Worm (Caenorhabditis elegans): ENCODE results near the gene chhy-1.

Gene chhy-1

ce11 chrII:8602337-8602944, 15.0 kb downstream of the chhy-1 start, which contains the start of the genes cpf-1 and rpl-26:
cpf-1 (minus strand) TSS chrII:8602440.
rpl-26 (plus strand) TSS chrII:8602785.
- TF ChIP-seq flt-1 (GFP tag; IDR thresholded peaks at IDR 0.05) (no peak), klf-2 (GFP tag; conservative IDR thresholded peaks at IDR 0.05) (no peak)

DNA sequence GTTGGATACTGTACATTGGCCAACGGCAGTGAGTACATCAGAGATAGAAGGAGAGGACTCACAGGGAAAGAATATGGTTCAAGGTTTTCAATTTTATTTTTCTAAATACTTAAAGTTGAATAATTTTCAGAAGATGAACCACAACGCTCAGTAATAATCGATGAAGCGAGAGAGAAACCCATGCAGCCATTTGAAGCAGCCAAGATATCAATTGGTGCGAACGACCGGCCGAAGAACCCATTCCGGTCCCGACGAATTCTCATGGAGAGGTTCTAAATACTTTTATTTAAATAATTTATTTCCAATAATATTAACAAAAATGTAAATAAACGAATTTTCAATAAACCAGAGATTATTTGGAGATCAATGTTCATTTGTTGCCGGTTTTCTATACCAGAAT, 17.3 kb downstream of the chhy-1 start, which contains the start of gene pigg-1:
TSS of gene pigg-1 (minus strand) at position 101 of the 400 bp plus-strand sequence.
- TF ChIP-seq tab-1 (GFP tag; IDR thresholded peaks at IDR 0.05) (no peak), cog-1 (tag; optimal IDR thresholded peaks at IDR 0.05) (no peak), flt-1 (GFP tag; IDR thresholded peaks at IDR 0.05) (no peak)

DNA sequence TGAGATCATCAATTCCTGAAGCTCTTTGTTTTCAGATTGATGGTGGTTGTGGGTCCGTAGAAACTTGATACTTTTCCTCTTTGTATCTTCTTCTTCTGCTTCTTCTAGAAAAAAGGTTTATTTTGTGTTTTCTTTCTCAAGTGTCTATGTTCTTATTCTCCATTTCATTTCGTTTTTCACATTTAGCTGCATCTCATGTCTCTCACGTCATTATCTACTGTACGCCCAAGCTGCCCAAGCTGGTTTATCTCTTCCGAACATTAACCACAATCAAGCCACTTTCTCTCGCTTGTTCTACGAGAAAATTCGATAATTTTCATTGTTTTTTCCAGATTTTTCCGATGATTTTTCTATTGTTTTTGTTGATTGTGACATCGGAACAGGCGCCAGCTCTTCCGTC, 18.2 kb downstream of the chhy-1 start, which contains the start of gene F28C6.5:
TSS of gene F28C6.5 (plus strand) at position 301 of the 400 bp plus-strand sequence.
- TF ChIP-seq med-1 (GFP tag; optimal IDR thresholded peaks at IDR 0.05; ENCODE audit: insufficient read depth), result no peak
- TF ChIP-seq flt-1 (GFP tag; IDR thresholded peaks at IDR 0.05), result no peak

DNA sequence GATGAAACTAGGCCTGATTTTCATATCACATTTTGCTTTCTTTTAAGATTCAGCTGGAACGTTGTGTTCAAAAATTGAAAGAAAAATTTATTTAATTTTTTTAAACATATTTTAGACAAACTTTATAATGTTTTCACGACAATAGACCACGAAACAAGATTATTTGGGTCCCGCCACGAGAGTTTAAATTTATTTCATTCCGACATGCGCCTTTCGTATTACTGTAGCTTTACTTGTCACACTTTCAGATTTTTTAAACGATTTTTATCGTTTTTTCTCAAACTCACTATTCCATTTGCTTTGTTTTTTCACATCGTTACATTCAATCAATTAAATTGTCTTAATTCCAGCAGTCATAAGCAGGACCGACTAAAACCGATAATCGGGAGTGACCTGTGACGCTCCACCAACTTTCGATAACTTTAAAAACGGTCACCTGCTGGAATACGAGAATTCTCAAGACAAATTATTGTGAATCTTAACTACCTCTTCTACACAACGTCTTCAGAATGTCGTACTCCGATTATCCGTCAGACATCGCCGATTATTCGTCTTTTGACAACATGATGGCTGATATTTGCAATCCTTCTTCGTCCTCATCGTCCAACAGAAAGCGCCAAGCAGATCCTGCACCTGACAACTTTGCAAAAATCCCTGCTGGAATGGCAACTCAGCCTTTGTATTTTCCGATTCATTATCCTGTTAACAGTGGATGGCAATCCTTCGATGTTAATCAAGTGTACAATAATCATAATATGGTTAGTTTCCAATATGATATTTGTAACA, 23.4 kb downstream of the chhy-1 start, which contains the start of gene aptf-3:
TSS of gene aptf-3 (plus strand) at position 351 of the 786 bp plus-strand sequence.
- TF ChIP-seq ztf-23 (GFP tag; IDR thresholded peaks at IDR 0.05), result no peak
- no peak for TF ChIP-seq tab-1 (GFP tag; IDR thresholded peaks at IDR 0.05)
- no peak for TF ChIP-seq ref-1 (GFP tag; conservative IDR thresholded peaks at IDR 0.05)
- no peak for TF ChIP-seq flt-1 (GFP tag; IDR thresholded peaks at IDR 0.05)
- no peak for TF ChIP-seq T22C8.4 (GFP tag; IDR thresholded peaks at IDR 0.05)
- TF ChIP-seq klf-2 (GFP tag; conservative IDR thresholded peaks at IDR 0.05), result no peak
- TF ChIP-seq cog-1 (tag; optimal IDR thresholded peaks at IDR 0.05), result no peak
- TF ChIP-seq med-1 (GFP tag; optimal IDR thresholded peaks at IDR 0.05; ENCODE audit: insufficient read depth), result no peak
- no peak for TF ChIP-seq ztf-29 (GFP tag; IDR thresholded peaks at IDR 0.05)

- TF ChIP-seq med-1 (GFP tag; optimal IDR thresholded peaks at IDR 0.05; ENCODE audit: insufficient read depth), result no peak
- no peak for TF ChIP-seq tab-1 (GFP tag; IDR thresholded peaks at IDR 0.05)
- TF ChIP-seq ztf-23 (GFP tag; IDR thresholded peaks at IDR 0.05), result no peak
- no peak for TF ChIP-seq T22C8.4 (GFP tag; IDR thresholded peaks at IDR 0.05)
- no peak for TF ChIP-seq klf-2 (GFP tag; conservative IDR thresholded peaks at IDR 0.05)
- no peak for TF ChIP-seq ref-1 (GFP tag; conservative IDR thresholded peaks at IDR 0.05)
- no peak for TF ChIP-seq cog-1 (tag; optimal IDR thresholded peaks at IDR 0.05)
- TF ChIP-seq ztf-29 (GFP tag; IDR thresholded peaks at IDR 0.05), result no peak
- no peak for TF ChIP-seq flt-1 (GFP tag; IDR thresholded peaks at IDR 0.05)
Observed at ce11 chrII:8590684-8591083, 26.7 kb downstream of the chhy-1 start, which contains the start of gene aptf-4. aptf-4 (plus strand) TSS chrII:8590984.

ce11 chrII:8589227-8589626, 28.2 kb downstream of the chhy-1 start:
- TF ChIP-seq ztf-29 (GFP tag; IDR thresholded peaks at IDR 0.05) (no peak), ref-1 (GFP tag; conservative IDR thresholded peaks at IDR 0.05) (no peak), ztf-23 (GFP tag; IDR thresholded peaks at IDR 0.05) (no peak), cog-1 (tag; optimal IDR thresholded peaks at IDR 0.05) (no peak), klf-2 (GFP tag; conservative IDR thresholded peaks at IDR 0.05) (no peak), med-1 (GFP tag; optimal IDR thresholded peaks at IDR 0.05; ENCODE audit: insufficient read depth) (no peak), tab-1 (GFP tag; IDR thresholded peaks at IDR 0.05) (no peak), flt-1 (GFP tag; IDR thresholded peaks at IDR 0.05) (no peak), T22C8.4 (GFP tag; IDR thresholded peaks at IDR 0.05) (no peak)

- no peak for TF ChIP-seq cog-1 (tag; optimal IDR thresholded peaks at IDR 0.05)
- no peak for TF ChIP-seq ztf-23 (GFP tag; IDR thresholded peaks at IDR 0.05)
- no peak for TF ChIP-seq T22C8.4 (GFP tag; IDR thresholded peaks at IDR 0.05)
- TF ChIP-seq ztf-29 (GFP tag; IDR thresholded peaks at IDR 0.05), result no peak
- no peak for TF ChIP-seq med-1 (GFP tag; optimal IDR thresholded peaks at IDR 0.05; ENCODE audit: insufficient read depth)
- TF ChIP-seq flt-1 (GFP tag; IDR thresholded peaks at IDR 0.05), result no peak
- TF ChIP-seq klf-2 (GFP tag; conservative IDR thresholded peaks at IDR 0.05), result no peak
- TF ChIP-seq tab-1 (GFP tag; IDR thresholded peaks at IDR 0.05), result no peak
- no peak for TF ChIP-seq ref-1 (GFP tag; conservative IDR thresholded peaks at IDR 0.05)
Observed at ce11 chrII:8588442-8588841, 29.0 kb downstream of the chhy-1 start.

- TF ChIP-seq ztf-23 (GFP tag; IDR thresholded peaks at IDR 0.05) (no peak), tab-1 (GFP tag; IDR thresholded peaks at IDR 0.05) (no peak), med-1 (GFP tag; optimal IDR thresholded peaks at IDR 0.05; ENCODE audit: insufficient read depth) (no peak), ztf-29 (GFP tag; IDR thresholded peaks at IDR 0.05) (no peak), klf-2 (GFP tag; conservative IDR thresholded peaks at IDR 0.05) (no peak), ref-1 (GFP tag; conservative IDR thresholded peaks at IDR 0.05) (no peak), T22C8.4 (GFP tag; IDR thresholded peaks at IDR 0.05) (no peak), flt-1 (GFP tag; IDR thresholded peaks at IDR 0.05) (no peak), cog-1 (tag; optimal IDR thresholded peaks at IDR 0.05) (no peak)
Observed at ce11 chrII:8587660-8588230, 29.7 kb downstream of the chhy-1 start.

- TF ChIP-seq med-1 (GFP tag; optimal IDR thresholded peaks at IDR 0.05; ENCODE audit: insufficient read depth), result no peak
- no peak for TF ChIP-seq T22C8.4 (GFP tag; IDR thresholded peaks at IDR 0.05)
- TF ChIP-seq klf-2 (GFP tag; conservative IDR thresholded peaks at IDR 0.05), result no peak
- TF ChIP-seq ref-1 (GFP tag; conservative IDR thresholded peaks at IDR 0.05), result no peak
- TF ChIP-seq cog-1 (tag; optimal IDR thresholded peaks at IDR 0.05), result no peak
- TF ChIP-seq flt-1 (GFP tag; IDR thresholded peaks at IDR 0.05), result no peak
- no peak for TF ChIP-seq ztf-23 (GFP tag; IDR thresholded peaks at IDR 0.05)
- no peak for TF ChIP-seq ztf-29 (GFP tag; IDR thresholded peaks at IDR 0.05)
- TF ChIP-seq tab-1 (GFP tag; IDR thresholded peaks at IDR 0.05), result no peak
Observed at ce11 chrII:8585921-8586320, 31.5 kb downstream of the chhy-1 start.

All from whole organism, midembryonic.